Worm (Caenorhabditis elegans) whole organism, mixed stage, embryonic: Measurements from ENCODE around the gene gpr-2.

ENCODE experiments used
- M03D4.4 ChIP-seq: sonication (generic microtip); optimal IDR thresholded peaks from 2 replicates; lab custom pipeline; 2017; ENCODE audit warnings: mild to moderate bottlenecking, missing genetic modification characterization, missing compliant biosample characterization
- blmp-1 ChIP-seq: fragments of 150-350 bp; optimal IDR thresholded peaks from 2 replicates; lab custom pipeline; 2014; ENCODE audit warnings: missing biosample characterization, missing genetic modification characterization
- ceh-39 ChIP-seq: fragments of 150-350 bp; optimal IDR thresholded peaks from 2 replicates; lab custom pipeline; 2014; ENCODE audit warnings: missing biosample characterization, missing genetic modification characterization
- ceh-83 ChIP-seq: fragments of 200-800 bp; sonication (Bioruptor generic); optimal IDR thresholded peaks from 2 replicates; lab custom pipeline; 2018; ENCODE audit warnings: mild to moderate bottlenecking, missing genetic modification characterization, missing compliant biosample characterization
- cnd-1 ChIP-seq: fragments of 200-800 bp; sonication (Bioruptor generic); optimal IDR thresholded peaks from 2 replicates; lab custom pipeline; 2018; ENCODE audit warnings: mild to moderate bottlenecking, missing genetic modification characterization, missing compliant biosample characterization
- drap-1 ChIP-seq: fragments of 200-800 bp; sonication (Bioruptor generic); optimal IDR thresholded peaks from 3 replicates; lab custom pipeline; 2018; ENCODE audit warnings: mild to moderate bottlenecking, missing genetic modification characterization, missing compliant biosample characterization
- elt-1 ChIP-seq: sonication (generic microtip); optimal IDR thresholded peaks from 2 replicates; lab custom pipeline; 2017; ENCODE audit warnings: missing genetic modification characterization, mild to moderate bottlenecking, missing compliant biosample characterization, antibody characterized with exemption, moderate library complexity, borderline replicate concordance; ENCODE audit not compliant: insufficient read depth
- elt-3 ChIP-seq: fragments of 150-350 bp; optimal IDR thresholded peaks from 2 replicates; lab custom pipeline; 2014; ENCODE audit warnings: missing biosample characterization, missing genetic modification characterization
- flh-1 ChIP-seq: fragments of 200-800 bp; sonication (Bioruptor generic); optimal IDR thresholded peaks from 2 replicates; lab custom pipeline; 2018; ENCODE audit warnings: mild to moderate bottlenecking, missing genetic modification characterization, moderate library complexity, missing compliant biosample characterization
- hlh-1 ChIP-seq: fragments of 150-350 bp; optimal IDR thresholded peaks from 2 replicates; lab custom pipeline; 2014; ENCODE audit warnings: missing biosample characterization, missing genetic modification reagents, missing genetic modification characterization
- lin-32 ChIP-seq: fragments of 200-800 bp; sonication (Bioruptor generic); optimal IDR thresholded peaks from 2 replicates; lab custom pipeline; 2018; ENCODE audit warnings: mild to moderate bottlenecking, missing genetic modification characterization, missing compliant biosample characterization
- lsy-2 ChIP-seq: fragments of 150-350 bp; optimal IDR thresholded peaks from 2 replicates; lab custom pipeline; 2014; ENCODE audit warnings: missing biosample characterization, missing genetic modification characterization
- mep-1 ChIP-seq: fragments of 150-350 bp; optimal IDR thresholded peaks from 2 replicates; lab custom pipeline; 2017; ENCODE audit warnings: missing biosample characterization, missing genetic modification reagents, missing genetic modification characterization, inconsistent platforms
- mls-2 ChIP-seq: sonication (generic microtip); optimal IDR thresholded peaks from 2 replicates; lab custom pipeline; 2016; ENCODE audit warnings: mild to moderate bottlenecking, missing genetic modification characterization, moderate library complexity, missing compliant biosample characterization
- nhr-12 ChIP-seq: fragments of 150-350 bp; optimal IDR thresholded peaks from 2 replicates; lab custom pipeline; 2014; ENCODE audit warnings: missing biosample characterization, missing genetic modification characterization
- nhr-2 ChIP-seq: fragments of 150-350 bp; optimal IDR thresholded peaks from 2 replicates; lab custom pipeline; 2014; ENCODE audit warnings: missing biosample characterization, missing genetic modification characterization
- nhr-237 ChIP-seq: fragments of 150-350 bp; optimal IDR thresholded peaks from 2 replicates; lab custom pipeline; 2014; ENCODE audit warnings: missing biosample characterization, missing genetic modification characterization
- nhr-76 ChIP-seq: sonication (generic microtip); optimal IDR thresholded peaks from 2 replicates; lab custom pipeline; 2017; ENCODE audit warnings: missing biosample characterization, missing genetic modification characterization
- pha-4 ChIP-seq: fragments of 150-350 bp; optimal IDR thresholded peaks from 2 replicates; lab custom pipeline; 2018; ENCODE audit warnings: missing biosample characterization, missing genetic modification reagents, missing genetic modification characterization
- sem-2 ChIP-seq: fragments of 200-800 bp; sonication (Bioruptor generic); optimal IDR thresholded peaks from 2 replicates; lab custom pipeline; 2018; ENCODE audit warnings: mild to moderate bottlenecking, missing genetic modification characterization, missing compliant biosample characterization
- snpc-4 ChIP-seq: fragments of 150-350 bp; optimal IDR thresholded peaks from 2 replicates; lab custom pipeline; 2014; ENCODE audit warnings: missing biosample characterization, missing genetic modification characterization
- sptf-1 ChIP-seq: sonication (generic microtip); optimal IDR thresholded peaks from 2 replicates; lab custom pipeline; 2017; ENCODE audit warnings: mild to moderate bottlenecking, missing genetic modification characterization, moderate library complexity, missing compliant biosample characterization
- tbx-8 ChIP-seq: fragments of 200-800 bp; sonication (Bioruptor generic); optimal IDR thresholded peaks from 2 replicates; lab custom pipeline; 2018; ENCODE audit warnings: mild to moderate bottlenecking, missing genetic modification characterization, moderate library complexity, missing compliant biosample characterization
- unc-120 ChIP-seq: sonication (generic microtip); optimal IDR thresholded peaks from 2 replicates; lab custom pipeline; 2017; ENCODE audit warnings: missing genetic modification characterization, missing compliant biosample characterization; ENCODE audit not compliant: poor library complexity, severe bottlenecking
- unc-39 ChIP-seq: fragments of 150-350 bp; optimal IDR thresholded peaks from 2 replicates; lab custom pipeline; 2014; ENCODE audit warnings: missing biosample characterization, missing genetic modification characterization
- unc-62 ChIP-seq: fragments of 150-350 bp; optimal IDR thresholded peaks from 2 replicates; lab custom pipeline; 2014; ENCODE audit warnings: missing biosample characterization, missing genetic modification reagents, missing genetic modification characterization
- ztf-11 ChIP-seq: fragments of 150-350 bp; optimal IDR thresholded peaks from 2 replicates; lab custom pipeline; 2014; ENCODE audit warnings: missing biosample characterization, missing genetic modification characterization

gpr-2 gene

DNA sequence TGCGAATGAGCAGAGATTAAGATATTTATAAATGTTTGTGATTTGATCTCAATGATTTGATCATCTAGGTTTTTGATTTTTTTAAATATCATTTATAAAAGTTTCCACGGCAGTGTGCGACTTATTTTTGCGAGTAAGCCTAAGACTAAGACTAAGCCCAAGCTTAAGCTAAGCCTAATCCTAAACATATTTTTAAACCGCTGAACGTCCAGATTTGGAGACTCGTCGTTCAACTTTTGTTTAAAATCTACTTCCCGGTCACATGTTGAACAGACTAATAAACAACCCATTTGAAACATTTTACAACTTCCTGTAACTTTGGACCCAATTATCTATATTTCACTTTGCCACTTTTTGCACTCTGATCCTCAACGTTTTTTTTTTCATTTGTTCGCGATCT, 33.9 kb downstream of the gpr-2 start, which contains the start of gene K04H4.5:
Gene K04H4.5 (plus strand): TSS at position 301 of the 400 bp plus-strand sequence.
- TF ChIP-seq M03D4.4 (no peak), unc-120 (tag; lab: Kevin White, UChicago) (no peak), nhr-12 (tag; lab: Kevin White, UChicago) (no peak), lin-32 (no peak), blmp-1 (tag; lab: Kevin White, UChicago) (no peak), mep-1 (tag; lab: Kevin White, UChicago) (no peak), nhr-76 (tag; lab: Kevin White, UChicago) (no peak), mls-2 (no peak), unc-39 (tag; lab: Kevin White, UChicago) (no peak), cnd-1 (tag; lab: Kevin White, UChicago) (no peak), hlh-1 (tag; lab: Kevin White, UChicago) (no peak), ceh-83 (GFP tag; lab: Kevin White, UChicago) (no peak), ceh-39 (tag; lab: Kevin White, UChicago) (no peak), nhr-237 (tag; lab: Kevin White, UChicago) (no peak), elt-3 (tag; lab: Kevin White, UChicago) (no peak), snpc-4 (tag; lab: Kevin White, UChicago) (no peak), elt-1 (tag; lab: Kevin White, UChicago) (no peak)

DNA sequence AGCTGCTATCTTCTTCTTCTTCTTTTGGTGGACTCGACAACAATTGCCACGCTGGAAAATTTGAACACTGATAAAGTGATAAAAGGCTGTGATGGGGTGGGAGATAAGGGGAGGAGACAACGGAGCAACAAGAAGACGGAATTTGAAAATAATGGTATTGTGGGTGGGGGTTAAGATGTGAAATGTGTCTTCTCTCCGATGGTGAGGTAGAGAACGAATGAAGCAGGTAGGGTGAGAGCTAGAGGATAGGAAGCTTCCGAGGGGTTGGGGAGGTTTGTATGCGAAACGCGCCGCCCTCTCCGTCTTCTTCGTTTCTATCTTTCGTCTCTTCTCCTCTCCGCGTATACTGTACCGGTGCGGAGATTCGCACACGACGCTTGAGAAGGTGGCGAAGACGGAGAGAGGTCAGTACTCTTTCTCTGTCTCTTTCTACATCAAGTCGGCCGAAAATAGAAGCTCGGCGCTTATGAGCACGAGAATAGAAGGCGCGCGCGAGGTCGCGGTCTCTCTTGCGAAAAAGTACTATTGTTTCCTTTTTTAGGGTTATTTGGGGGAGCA, 37.5 kb downstream of the gpr-2 start, which contains the start of gene chtb-1:
Gene chtb-1 (minus strand): TSS at position 51 of the 558 bp plus-strand sequence.
- no peak for TF ChIP-seq sem-2 (GFP tag; lab: Kevin White, UChicago)
- no peak for TF ChIP-seq nhr-2 (tag; lab: Kevin White, UChicago)
- no peak for TF ChIP-seq lsy-2
- TF ChIP-seq drap-1 = no peak
- TF ChIP-seq pha-4 (tag; lab: Kevin White, UChicago) = no peak
- no peak for TF ChIP-seq tbx-8 (GFP tag; lab: Kevin White, UChicago)
- no peak for TF ChIP-seq nhr-76 (tag; lab: Kevin White, UChicago)
- TF ChIP-seq unc-39 (tag; lab: Kevin White, UChicago) = no peak
- no peak for TF ChIP-seq unc-120 (tag; lab: Kevin White, UChicago)
- no peak for TF ChIP-seq ceh-39 (tag; lab: Kevin White, UChicago)

DNA sequence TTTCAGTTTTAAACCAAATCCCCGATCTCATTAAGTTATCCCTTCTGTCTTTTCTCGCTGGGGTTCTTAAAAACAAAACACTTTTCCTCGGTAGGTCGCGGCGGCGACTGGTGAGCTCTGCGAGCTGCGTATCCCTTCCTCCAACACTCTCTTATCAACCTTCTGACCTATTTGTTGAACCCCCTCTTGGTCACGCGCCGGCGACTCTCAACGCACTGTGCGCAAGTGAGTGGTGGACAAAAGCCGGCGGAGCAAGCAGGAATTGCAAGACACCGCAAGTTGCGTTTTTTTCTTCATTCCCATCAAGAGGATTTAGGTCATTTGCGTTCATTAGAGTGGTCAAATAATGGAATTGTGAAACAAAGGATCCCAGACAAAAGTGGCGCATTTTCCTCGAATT, 39.1 kb downstream of the gpr-2 start:
- TF ChIP-seq ceh-39 (tag; lab: Kevin White, UChicago) (no peak), nhr-12 (tag; lab: Kevin White, UChicago) (no peak), mls-2 (no peak), drap-1 (no peak), unc-39 (tag; lab: Kevin White, UChicago) (no peak), nhr-237 (tag; lab: Kevin White, UChicago) (no peak), pha-4 (tag; lab: Kevin White, UChicago) (peak; percentile 34)

DNA sequence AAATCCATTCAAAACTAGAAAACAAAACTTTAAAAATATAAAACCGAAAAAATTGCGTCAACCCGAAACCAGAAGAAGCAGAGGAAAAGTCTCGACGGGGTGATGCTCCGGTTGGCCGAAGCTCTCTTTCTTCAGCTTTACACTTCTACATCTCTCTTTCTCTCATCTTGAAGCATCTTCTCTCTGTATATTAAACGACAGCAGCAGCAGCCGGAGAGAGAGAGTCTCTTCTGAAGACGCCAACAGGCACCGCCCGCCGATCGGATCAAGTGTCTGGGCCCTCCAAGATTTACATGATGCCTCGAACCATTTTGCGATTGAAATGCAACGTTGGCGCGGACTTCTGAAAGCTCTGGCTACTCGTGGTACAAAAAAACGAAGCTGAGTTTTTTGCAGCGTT, 46.2 kb downstream of the gpr-2 start:
- TF ChIP-seq lin-32 = no peak
- TF ChIP-seq hlh-1 (tag; lab: Kevin White, UChicago) = peak; percentile 91
- TF ChIP-seq unc-62 (GFP tag; lab: Kevin White, UChicago) = peak; percentile 24

DNA sequence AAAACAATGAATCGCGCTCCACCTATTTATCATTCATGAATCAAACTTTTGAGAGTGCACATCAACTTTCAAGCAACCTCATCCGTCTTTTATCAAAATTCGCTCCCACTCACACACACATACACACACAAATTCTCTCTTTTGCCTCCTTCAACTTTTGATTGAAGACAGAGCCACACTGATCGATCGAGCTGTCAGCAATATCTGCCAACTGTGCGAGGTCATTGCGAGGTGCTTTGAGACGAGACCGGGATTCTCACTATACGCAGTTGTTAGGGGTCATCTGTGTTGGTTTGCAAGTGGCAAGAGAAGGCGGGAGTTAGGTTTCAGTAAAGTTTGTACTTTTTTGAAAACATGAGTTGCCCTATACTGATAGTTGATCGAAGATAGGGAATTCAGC, 46.9 kb downstream of the gpr-2 start:
- TF ChIP-seq unc-62 (GFP tag; lab: Kevin White, UChicago) (peak; percentile 98), flh-1 (GFP tag; lab: Kevin White, UChicago) (no peak), mls-2 (no peak), hlh-1 (tag; lab: Kevin White, UChicago) (peak; percentile 99), nhr-237 (tag; lab: Kevin White, UChicago) (no peak), lsy-2 (no peak), nhr-12 (tag; lab: Kevin White, UChicago) (no peak)

DNA sequence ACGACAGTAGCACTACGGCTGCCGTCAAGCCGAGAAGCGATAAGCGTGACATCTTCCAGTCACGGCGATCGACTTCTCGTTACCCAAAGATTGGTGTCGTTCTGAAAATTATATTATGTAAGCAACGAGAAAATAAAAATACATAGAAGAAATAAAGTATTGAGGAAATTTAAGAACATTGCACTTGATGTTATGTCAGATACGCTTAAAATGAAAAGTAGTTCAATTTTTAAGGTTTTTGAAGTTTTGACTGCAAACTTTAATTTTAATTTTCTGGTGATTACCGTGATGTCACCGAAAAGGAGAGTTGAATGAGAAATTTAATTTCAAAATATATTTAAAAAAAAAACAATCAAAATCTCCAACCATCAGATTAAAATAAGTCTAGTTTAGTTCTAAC, 48.6 kb downstream of the gpr-2 start, which contains the start of gene emb-9:
Gene emb-9 (minus strand): TSS at position 101 of the 400 bp plus-strand sequence.
- TF ChIP-seq sptf-1 (tag; lab: Kevin White, UChicago) (no peak), blmp-1 (tag; lab: Kevin White, UChicago) (no peak), nhr-76 (tag; lab: Kevin White, UChicago) (no peak), elt-3 (tag; lab: Kevin White, UChicago) (no peak), flh-1 (GFP tag; lab: Kevin White, UChicago) (no peak), hlh-1 (tag; lab: Kevin White, UChicago) (no peak), ztf-11 (tag; lab: Kevin White, UChicago) (no peak), tbx-8 (GFP tag; lab: Kevin White, UChicago) (no peak)
